Fruit fly (Drosophila melanogaster): ENCODE measurements around the gene aust.

aust gene

dm6 chr2L:9210864-9211701, 39.8 kb downstream of the aust start (continued):
- TF ChIP-seq Mes4 (GFP tag; optimal IDR thresholded peaks at IDR 0.05) (no peak), CG7987 (GFP tag; optimal IDR thresholded peaks at IDR 0.05) (no peak), z (GFP tag; IDR thresholded peaks at IDR 0.05) (no peak), sc (optimal IDR thresholded peaks at IDR 0.05) (no peak), sc (GFP tag; optimal IDR thresholded peaks at IDR 0.05) (peak; percentile 58), CG2678 (tag; optimal IDR thresholded peaks at IDR 0.05) (peak; percentile 82), hth (optimal IDR thresholded peaks at IDR 0.05) (no peak), CG6683 (GFP tag; optimal IDR thresholded peaks at IDR 0.05) (peak; percentile 38), sens (GFP tag) (peak; percentile 67), CG11085 (GFP tag; IDR thresholded peaks at IDR 0.05) (no peak), Sox100B (GFP tag; optimal IDR thresholded peaks at IDR 0.05) (peak; percentile 64), CG8290 (GFP tag; optimal IDR thresholded peaks at IDR 0.05) (no peak), CG8290 (tag; optimal IDR thresholded peaks at IDR 0.05) (no peak), CG14667 (GFP tag; IDR thresholded peaks at IDR 0.05) (no peak), esg (GFP tag; conservative IDR thresholded peaks at IDR 0.05) (peak; percentile 19; the same call in 1 of the 2 replicates), dimm (GFP tag; IDR thresholded peaks at IDR 0.05) (no peak), gsb (GFP tag; IDR thresholded peaks at IDR 0.05) (peak; percentile 45; the same call in 1 of the 2 replicates), Xbp1 (GFP tag; optimal IDR thresholded peaks at IDR 0.05) (peak; percentile 46), CG10565 (GFP tag; optimal IDR thresholded peaks at IDR 0.05) (no peak), CG9932 (GFP tag; IDR thresholded peaks at IDR 0.05) (peak; percentile 30; the same call in 1 of the 2 replicates), CG12744 (GFP tag; optimal IDR thresholded peaks at IDR 0.05) (no peak), CG12942 (GFP tag; optimal IDR thresholded peaks at IDR 0.05) (peak; percentile 29), CG12155 (GFP tag; optimal IDR thresholded peaks at IDR 0.05) (peak; percentile 43), grn (GFP tag; optimal IDR thresholded peaks at IDR 0.05) (peak; percentile 15), CG11093 (GFP tag; IDR thresholded peaks at IDR 0.05) (peak; percentile 47; the same call in 1 of the 3 replicates), Sox102F (GFP tag; optimal IDR thresholded peaks at IDR 0.05) (peak; percentile 78), toy (GFP tag; IDR thresholded peaks at IDR 0.05) (no peak), bsh (GFP tag; optimal IDR thresholded peaks at IDR 0.05) (peak; percentile 60 to 75), Dip3 (GFP tag; optimal IDR thresholded peaks at IDR 0.05) (no peak), fd3F (GFP tag; optimal IDR thresholded peaks at IDR 0.05) (peak; percentile 50), gcm2 (GFP tag; optimal IDR thresholded peaks at IDR 0.05) (no peak), BEAF-32 (GFP tag; optimal IDR thresholded peaks at IDR 0.05) (no peak), CG8281 (tag; optimal IDR thresholded peaks at IDR 0.05) (peak; percentile 15), tgo (GFP tag; IDR thresholded peaks at IDR 0.05) (peak; percentile 75; the same call in 2 of the 3 replicates), zfh2 (GFP tag; optimal IDR thresholded peaks at IDR 0.05) (no peak), schlank (tag; optimal IDR thresholded peaks at IDR 0.05) (no peak), her (GFP tag; optimal IDR thresholded peaks at IDR 0.05) (no peak), br (optimal IDR thresholded peaks at IDR 0.05) (no peak), Nf-YC (tag; optimal IDR thresholded peaks at IDR 0.05) (peak; percentile 37), dpn (GFP tag; optimal IDR thresholded peaks at IDR 0.05) (peak in 1 of 2 experiments; percentile 39), CG15514 (GFP tag; optimal IDR thresholded peaks at IDR 0.05) (peak; percentile 46), CG6272 (GFP tag; IDR thresholded peaks at IDR 0.05) (no peak), so (GFP tag; IDR thresholded peaks at IDR 0.05) (no peak), ash1 (GFP tag; optimal IDR thresholded peaks at IDR 0.05) (no peak), Myb (GFP tag; optimal IDR thresholded peaks at IDR 0.05) (no peak), CG11723 (GFP tag; optimal IDR thresholded peaks at IDR 0.05) (peak; percentile 25), NFAT (GFP tag; IDR thresholded peaks at IDR 0.05) (no peak), CG16779 (GFP tag; IDR thresholded peaks at IDR 0.05) (no peak), CG30431 (GFP tag; optimal IDR thresholded peaks at IDR 0.05) (peak; percentile 43), pum (GFP tag; optimal IDR thresholded peaks at IDR 0.05) (no peak), mld (GFP tag; IDR thresholded peaks at IDR 0.05; ENCODE audit: partially characterized antibody) (no peak)

All from whole organism, embryonic.